Fruit fly (Drosophila melanogaster) whole organism, adult: ENCODE measurements around the gene CG18302.

ENCODE experiments used
- CG11617 ChIP-seq: fragments of 200-800 bp; sonication (Bioruptor generic); optimal IDR thresholded peaks from 2 replicates; lab custom pipeline; 2017; ENCODE audit warnings: mild to moderate bottlenecking, missing biosample characterization, missing genetic modification reagents, missing genetic modification characterization
- CG12768 ChIP-seq: fragments of 200-800 bp; sonication (Bioruptor generic); optimal IDR thresholded peaks from 2 replicates; lab custom pipeline; 2017; ENCODE audit warnings: missing biosample characterization, missing genetic modification characterization, mild to moderate bottlenecking, moderate library complexity, missing genetic modification reagents
- CG14711 ChIP-seq: fragments of 200-800 bp; sonication (Bioruptor generic); optimal IDR thresholded peaks from 2 replicates; lab custom pipeline; 2018; ENCODE audit warnings: missing biosample characterization, mild to moderate bottlenecking, missing genetic modification characterization, moderate library complexity
- CG1620 ChIP-seq: fragments of 200-800 bp; sonication (Bioruptor generic); optimal IDR thresholded peaks from 2 replicates; lab custom pipeline; 2016; ENCODE audit warnings: missing biosample characterization, missing genetic modification characterization
- CG33017 ChIP-seq: fragments of 200-800 bp; sonication (Bioruptor generic); optimal IDR thresholded peaks from 2 replicates; lab custom pipeline; 2018; ENCODE audit warnings: missing biosample characterization, mild to moderate bottlenecking, missing genetic modification characterization, moderate library complexity
- CG5204 ChIP-seq: fragments of 200-800 bp; sonication (Bioruptor generic); optimal IDR thresholded peaks from 2 replicates; lab custom pipeline; 2016; ENCODE audit warnings: missing biosample characterization, missing genetic modification characterization
- CG7045 ChIP-seq: fragments of 200-800 bp; sonication (Bioruptor generic); optimal IDR thresholded peaks from 2 replicates; lab custom pipeline; 2017; ENCODE audit warnings: missing biosample characterization, mild to moderate bottlenecking, missing genetic modification characterization
- CG7101 ChIP-seq: fragments of 200-800 bp; sonication (Bioruptor generic); optimal IDR thresholded peaks from 2 replicates; lab custom pipeline; 2018; ENCODE audit warnings: missing biosample characterization, mild to moderate bottlenecking, missing genetic modification characterization, moderate library complexity
- Clk ChIP-seq: fragments of 200-800 bp; sonication (Bioruptor generic); optimal IDR thresholded peaks from 2 replicates; lab custom pipeline; 2017; ENCODE audit warnings: missing biosample characterization, missing genetic modification characterization
- Crg-1 ChIP-seq: fragments of 200-800 bp; sonication (Bioruptor generic); optimal IDR thresholded peaks from 2 replicates; lab custom pipeline; 2016; ENCODE audit warnings: missing biosample characterization, missing genetic modification characterization
- Hr96 ChIP-seq: fragments of 200-800 bp; sonication (Bioruptor generic); optimal IDR thresholded peaks from 2 replicates; lab custom pipeline; 2016; ENCODE audit warnings: missing biosample characterization, missing genetic modification characterization
- Mnt ChIP-seq: fragments of 200-800 bp; sonication (Bioruptor generic); optimal IDR thresholded peaks from 2 replicates; lab custom pipeline; 2016; ENCODE audit warnings: missing biosample characterization, mild to moderate bottlenecking, missing genetic modification characterization
- bab1 ChIP-seq: fragments of 200-800 bp; sonication (Bioruptor generic); optimal IDR thresholded peaks from 3 replicates; lab custom pipeline; 2019; ENCODE audit warnings: missing biosample characterization, mild to moderate bottlenecking, missing genetic modification characterization, moderate library complexity
- cic ChIP-seq: fragments of 200-800 bp; sonication (Bioruptor generic); optimal IDR thresholded peaks from 2 replicates; lab custom pipeline; 2017; ENCODE audit warnings: missing biosample characterization, mild to moderate bottlenecking, missing genetic modification characterization, moderate library complexity
- cnc ChIP-seq, 2 experiments: fragments of >200 bp; optimal IDR thresholded peaks; 2 replicates each; lab custom pipeline; 2017
- kay ChIP-seq: fragments of 200-800 bp; sonication (Bioruptor generic); peaks from one replicate; lab custom pipeline; 2016; ENCODE audit warnings: missing biosample characterization, missing genetic modification characterization, borderline replicate concordance
- ovo ChIP-seq: fragments of 200-800 bp; sonication (Bioruptor generic); optimal IDR thresholded peaks from 2 replicates; lab custom pipeline; 2016; ENCODE audit warnings: missing biosample characterization, missing genetic modification characterization
- pad ChIP-seq: fragments of 200-800 bp; sonication (Bioruptor generic); optimal IDR thresholded peaks from 3 replicates; lab custom pipeline; 2017; ENCODE audit warnings: missing biosample characterization, missing genetic modification characterization, mild to moderate bottlenecking, moderate library complexity, missing genetic modification reagents
- tj ChIP-seq: fragments of 200-800 bp; sonication (Bioruptor generic); optimal IDR thresholded peaks from 3 replicates; lab custom pipeline; 2017; ENCODE audit warnings: missing biosample characterization, mild to moderate bottlenecking, missing genetic modification characterization, moderate library complexity
- toe ChIP-seq: fragments of 200-800 bp; sonication (Bioruptor generic); optimal IDR thresholded peaks from 2 replicates; lab custom pipeline; 2016; ENCODE audit warnings: missing biosample characterization, missing genetic modification characterization

Gene CG18302

DNA sequence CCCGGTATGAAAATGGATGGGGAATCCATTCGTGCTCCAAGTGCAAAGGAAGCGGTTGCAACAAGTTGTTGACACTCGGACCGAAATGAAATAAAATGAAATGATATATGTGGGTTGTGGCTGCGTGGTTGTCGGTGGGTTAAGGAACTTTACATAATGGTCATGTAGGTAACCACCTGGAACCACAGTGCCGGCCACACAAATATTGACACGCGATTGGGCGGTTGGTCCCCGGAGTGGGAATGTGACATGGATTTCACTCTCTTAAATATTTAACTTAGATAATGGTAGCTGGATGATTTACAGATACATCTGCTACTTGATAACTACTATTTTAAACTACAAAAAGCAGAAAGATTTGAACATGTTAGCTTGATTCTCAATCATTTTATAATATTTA lies 29.2 kb upstream of the CG18302 start:
- TF ChIP-seq kay: no peak
- TF ChIP-seq toe (GFP tag; lab: Kevin White, UChicago): no peak
- TF ChIP-seq CG7045 (GFP tag; lab: Kevin White, UChicago): no peak
- no peak for TF ChIP-seq cic (GFP tag; lab: Kevin White, UChicago)
- no peak for TF ChIP-seq ovo (GFP tag; lab: Kevin White, UChicago)
- TF ChIP-seq CG33017 (tag; lab: Kevin White, UChicago): no peak
- TF ChIP-seq cnc (optimal IDR thresholded peaks at IDR 0.05; lab: Kevin White, UChicago): no peak
- no peak for TF ChIP-seq CG12768 (GFP tag; lab: Kevin White, UChicago)
- no peak for TF ChIP-seq CG1620

- TF ChIP-seq CG5204 (no peak), kay (no peak), cic (GFP tag; lab: Kevin White, UChicago) (no peak), CG11617 (no peak), tj (GFP tag; lab: Kevin White, UChicago) (no peak), Crg-1 (GFP tag; lab: Kevin White, UChicago) (no peak), Clk (GFP tag; lab: Kevin White, UChicago) (no peak)
Observed at dm6 chr2L:10505345-10505744, 28.8 kb upstream of the CG18302 start.

DNA sequence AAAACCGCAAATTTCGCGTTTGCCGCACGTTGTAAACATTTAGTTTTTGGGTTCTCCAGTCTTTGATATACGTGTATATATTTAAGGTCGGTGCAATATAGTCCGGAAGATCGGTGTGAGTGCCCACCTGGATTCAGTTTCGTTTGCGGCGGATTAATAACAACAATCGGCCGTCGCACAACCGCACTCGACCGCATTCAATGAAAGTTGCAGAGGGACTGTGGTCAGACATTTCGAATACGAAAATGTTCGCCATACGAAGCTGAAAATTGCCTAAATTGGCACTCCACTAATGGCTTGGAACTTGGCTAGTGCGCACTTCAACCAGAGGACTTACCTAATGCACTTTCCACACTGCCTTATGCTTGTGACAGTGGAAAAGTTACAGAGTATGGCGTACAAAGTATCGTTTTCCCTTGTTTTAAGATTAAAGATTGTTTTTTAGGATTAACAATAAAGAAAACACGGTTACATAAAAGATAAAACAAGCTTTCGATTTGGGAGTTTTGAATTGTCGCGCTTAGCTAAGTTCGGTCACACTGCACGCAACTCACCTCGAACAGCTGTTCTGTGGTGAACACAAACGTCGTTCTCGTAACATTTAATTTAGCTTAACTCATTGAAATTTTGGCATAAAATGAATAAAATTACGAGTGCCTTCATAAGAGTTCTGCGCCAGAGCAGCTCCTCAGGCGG lies 27.4 kb upstream of the CG18302 start, which contains the start of the genes Myo31DF and CG6094:
TSS of gene Myo31DF (minus strand) at position 223 of the 696 bp plus-strand sequence.
TSS of gene CG6094 (plus strand) at position 525 of the 696 bp plus-strand sequence.
- TF ChIP-seq bab1 (peak; percentile 48), CG5204 (no peak), CG1620 (peak; percentile 51), CG11617 (no peak), Clk (GFP tag; lab: Kevin White, UChicago) (no peak), Mnt (peak; percentile 52), CG14711 (peak; percentile 34), CG12768 (GFP tag; lab: Kevin White, UChicago) (peak; percentile 39), Crg-1 (GFP tag; lab: Kevin White, UChicago) (peak; percentile 18), ovo (GFP tag; lab: Kevin White, UChicago) (peak; percentile 22), tj (GFP tag; lab: Kevin White, UChicago) (peak; percentile 60), CG7101 (tag; lab: Kevin White, UChicago) (peak; percentile 27), kay (no peak), pad (GFP tag; lab: Kevin White, UChicago) (peak; percentile 28), CG33017 (tag; lab: Kevin White, UChicago) (no peak), cic (GFP tag; lab: Kevin White, UChicago) (peak; percentile 5)

- peak; percentile 85 for TF ChIP-seq Mnt
- no peak for TF ChIP-seq toe (GFP tag; lab: Kevin White, UChicago)
- peak; percentile 38 for TF ChIP-seq ovo (GFP tag; lab: Kevin White, UChicago)
- TF ChIP-seq kay: no peak
Observed at dm6 chr2L:10510088-10510487, 24.0 kb upstream of the CG18302 start, which contains the start of gene CG7384. TSS of gene CG7384 (minus strand) at chr2L:10510453.

DNA sequence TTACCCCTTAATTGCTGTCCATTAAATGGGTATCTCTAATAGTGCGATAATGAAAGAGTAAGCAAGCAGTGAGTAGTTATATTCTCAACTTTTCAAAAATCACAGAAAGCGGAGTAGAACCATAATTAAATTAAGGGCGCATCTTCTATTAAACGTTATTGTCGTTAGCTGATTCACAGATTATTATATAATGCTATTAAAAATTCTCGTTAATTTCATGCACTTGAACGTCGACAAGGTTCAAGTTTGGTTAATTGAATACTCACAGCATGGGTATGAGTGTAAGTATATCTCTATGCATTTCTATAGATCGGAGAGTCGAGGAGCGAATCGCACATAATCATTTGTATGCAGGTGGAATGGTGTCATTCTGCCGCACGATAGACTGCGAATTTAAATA lies 23.3 kb upstream of the CG18302 start:
- TF ChIP-seq CG14711 (no peak), ovo (GFP tag; lab: Kevin White, UChicago) (no peak), Hr96 (GFP tag; lab: Kevin White, UChicago) (no peak), CG11617 (no peak), kay (peak; percentile 88)

DNA sequence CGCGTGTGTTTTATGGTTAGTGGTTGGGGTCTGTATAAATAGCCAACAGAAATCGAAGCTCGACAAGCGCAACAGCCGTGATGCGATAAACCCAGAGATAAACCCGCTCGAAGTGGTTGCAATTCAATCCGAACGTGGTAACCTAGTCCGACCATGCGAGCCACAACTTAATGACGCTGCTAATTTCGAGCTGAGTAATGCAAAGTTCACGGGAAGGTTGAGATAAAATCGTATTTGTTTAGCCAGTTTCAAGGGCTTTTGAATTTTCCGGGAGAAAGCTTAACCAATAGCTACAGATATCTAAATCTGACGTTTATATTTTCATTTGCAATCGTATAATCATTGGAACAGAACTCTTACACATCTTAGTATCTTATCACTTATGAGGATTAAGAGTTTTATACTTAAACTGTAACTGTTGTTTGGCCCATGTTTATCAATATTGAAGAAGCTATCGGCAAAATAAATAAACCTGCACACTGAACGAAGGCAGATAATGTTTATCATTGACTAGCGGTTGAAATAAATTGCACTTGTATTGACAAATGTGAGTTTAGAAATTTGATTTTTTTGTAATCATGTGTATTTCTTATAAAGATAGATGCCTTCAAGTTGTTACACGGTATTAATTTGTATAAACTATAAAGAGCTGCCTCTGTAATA lies 20.2 kb upstream of the CG18302 start:
- TF ChIP-seq bab1 (no peak), Hr96 (GFP tag; lab: Kevin White, UChicago) (no peak), CG7101 (tag; lab: Kevin White, UChicago) (no peak), CG12768 (GFP tag; lab: Kevin White, UChicago) (peak; percentile 17), CG14711 (no peak), cnc (optimal IDR thresholded peaks at IDR 0.05; lab: Kevin White, UChicago) (peak in 1 of 2 experiments; percentile 80), tj (GFP tag; lab: Kevin White, UChicago) (peak; percentile 66), cic (GFP tag; lab: Kevin White, UChicago) (peak; percentile 22)

- TF ChIP-seq kay (no peak), CG14711 (no peak), Hr96 (GFP tag; lab: Kevin White, UChicago) (peak; percentile 65), Crg-1 (GFP tag; lab: Kevin White, UChicago) (no peak), CG33017 (tag; lab: Kevin White, UChicago) (peak; percentile 49), CG12768 (GFP tag; lab: Kevin White, UChicago) (peak; percentile 96), CG1620 (no peak), toe (GFP tag; lab: Kevin White, UChicago) (peak; percentile 54), ovo (GFP tag; lab: Kevin White, UChicago) (no peak), pad (GFP tag; lab: Kevin White, UChicago) (peak; percentile 18), CG7045 (GFP tag; lab: Kevin White, UChicago) (peak; percentile 0), cic (GFP tag; lab: Kevin White, UChicago) (peak; percentile 34), Mnt (peak; percentile 3)
Observed at dm6 chr2L:10514586-10515137, 19.5 kb upstream of the CG18302 start.
